Fruit fly (Drosophila melanogaster) whole organism, prepupa: ENCODE measurements around the gene mRNA-cap.

Source experiments
- Blimp-1 ChIP-seq: fragments of 200-800 bp; sonication (Bioruptor generic); optimal IDR thresholded peaks from 3 replicates; lab custom pipeline; 2017; ENCODE audit warnings: missing biosample characterization, missing genetic modification characterization, mild to moderate bottlenecking, moderate library complexity, missing genetic modification reagents
- CG11902 ChIP-seq: fragments of 200-800 bp; sonication (Bioruptor generic); optimal IDR thresholded peaks from 3 replicates; lab custom pipeline; 2016; ENCODE audit warnings: missing biosample characterization, missing genetic modification characterization
- CG34406 ChIP-seq: fragments of 200-800 bp; sonication (Bioruptor generic); optimal IDR thresholded peaks from 3 replicates; lab custom pipeline; 2016; ENCODE audit warnings: missing biosample characterization, missing genetic modification characterization
- CG3919 ChIP-seq: fragments of 200-800 bp; sonication (Bioruptor generic); optimal IDR thresholded peaks from 3 replicates; lab custom pipeline; 2016; ENCODE audit warnings: missing biosample characterization, missing genetic modification characterization
- Eip75B ChIP-seq: fragments of 200-800 bp; sonication (Bioruptor generic); optimal IDR thresholded peaks from 3 replicates; lab custom pipeline; 2016; ENCODE audit warnings: missing biosample characterization, missing genetic modification characterization
- Eip93F ChIP-seq: fragments of 200-800 bp; sonication (Bioruptor generic); optimal IDR thresholded peaks from 2 replicates; lab custom pipeline; 2016; ENCODE audit warnings: missing biosample characterization, mild to moderate bottlenecking, missing genetic modification characterization
- Ets96B ChIP-seq: fragments of 200-800 bp; optimal IDR thresholded peaks from 2 replicates; lab custom pipeline; 2019; ENCODE audit warnings: missing biosample characterization, mild to moderate bottlenecking, missing genetic modification characterization, moderate library complexity
- Smox ChIP-seq: fragments of 200-800 bp; sonication (Bioruptor generic); optimal IDR thresholded peaks from 3 replicates; lab custom pipeline; 2016; ENCODE audit warnings: missing biosample characterization, missing genetic modification characterization
- Sox102F ChIP-seq: fragments of 200-800 bp; sonication (Bioruptor generic); optimal IDR thresholded peaks from 2 replicates; lab custom pipeline; 2016; ENCODE audit warnings: missing biosample characterization, mild to moderate bottlenecking, missing genetic modification characterization
- achi ChIP-seq: fragments of 200-800 bp; sonication (Bioruptor generic); optimal IDR thresholded peaks from 3 replicates; lab custom pipeline; 2016; ENCODE audit warnings: missing biosample characterization, missing genetic modification characterization
- dac ChIP-seq: fragments of 200-800 bp; sonication (Bioruptor generic); optimal IDR thresholded peaks from 2 replicates; lab custom pipeline; 2017; ENCODE audit warnings: missing biosample characterization, mild to moderate bottlenecking, missing genetic modification characterization

DNA sequence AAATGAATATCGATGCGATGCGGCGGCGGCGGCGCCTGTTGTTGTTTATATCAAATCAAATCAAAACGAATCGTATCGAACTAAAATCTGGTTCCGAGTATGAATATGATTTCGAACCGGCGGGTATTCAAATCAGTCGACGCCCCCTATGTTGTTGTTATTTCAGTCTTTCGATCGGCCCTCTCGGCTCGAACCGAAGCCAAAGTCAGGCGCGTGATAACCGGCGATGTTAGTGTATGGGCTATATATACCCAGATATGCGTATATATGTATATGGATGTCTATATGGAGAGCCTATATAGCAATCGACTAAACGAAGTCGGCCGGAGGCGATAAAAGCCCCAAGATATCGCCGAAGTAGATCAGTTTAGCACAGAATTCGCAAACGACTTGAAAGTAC is 18.2 kb upstream of the mRNA-cap start, which contains the start of the genes CG46317 and Tat:
- no peak for TF ChIP-seq CG34406
- no peak for TF ChIP-seq Sox102F (GFP tag; lab: Kevin White, UChicago)
- TF ChIP-seq CG11902: no peak
- TF ChIP-seq Eip93F (GFP tag; lab: Kevin White, UChicago): no peak
- TF ChIP-seq dac (GFP tag; lab: Kevin White, UChicago): no peak
- no peak for TF ChIP-seq Blimp-1 (GFP tag; lab: Kevin White, UChicago)
- TF ChIP-seq achi (GFP tag; lab: Kevin White, UChicago): no peak
- TF ChIP-seq Smox (GFP tag; lab: Kevin White, UChicago): no peak
- TF ChIP-seq Eip75B: no peak
- TF ChIP-seq CG3919 (GFP tag; lab: Kevin White, UChicago): no peak
- no peak for TF ChIP-seq Ets96B (tag; lab: Kevin White, UChicago)
